Worm (Caenorhabditis elegans): Measurements from ENCODE around the gene btb-10.

btb-10 gene

DNA sequence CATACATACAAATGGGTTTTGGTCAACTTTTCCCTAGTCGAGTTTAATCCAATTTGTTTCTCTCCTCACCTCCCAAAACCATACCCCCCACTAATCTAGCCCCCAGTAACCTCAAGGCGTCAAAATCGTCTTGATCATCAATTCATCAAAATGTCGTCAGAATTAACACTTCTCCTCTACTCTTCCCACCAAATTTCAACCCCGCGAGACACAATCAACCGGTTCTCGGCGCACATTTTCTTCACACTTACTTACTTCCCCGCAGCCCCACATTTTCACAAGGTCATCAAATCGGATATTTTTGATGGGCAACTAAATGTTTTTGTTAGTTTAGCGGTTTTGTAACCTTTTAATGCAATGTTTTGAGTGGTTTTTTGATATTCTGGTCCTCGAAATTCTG lies 30.1 kb upstream of the btb-10 start:
- no peak for TF ChIP-seq fax-1 (tag; optimal IDR thresholded peaks at IDR 0.05)
- TF ChIP-seq nhr-11 (tag; optimal IDR thresholded peaks at IDR 0.05): no peak
- no peak for TF ChIP-seq hlh-8 (tag; optimal IDR thresholded peaks at IDR 0.05)
- no peak for TF ChIP-seq pat-9 (tag; optimal IDR thresholded peaks at IDR 0.05)
- TF ChIP-seq pha-2 (tag; optimal IDR thresholded peaks at IDR 0.05): no peak
- no peak for TF ChIP-seq che-1 (tag; optimal IDR thresholded peaks at IDR 0.05)
- TF ChIP-seq K02D7.2 (tag; optimal IDR thresholded peaks at IDR 0.05): no peak
- TF ChIP-seq tbx-2 (tag; optimal IDR thresholded peaks at IDR 0.05): no peak
- no peak for TF ChIP-seq ceh-31 (tag; optimal IDR thresholded peaks at IDR 0.05)
- no peak for TF ChIP-seq ceh-22 (tag; optimal IDR thresholded peaks at IDR 0.05)
- TF ChIP-seq hlh-13 (GFP tag; optimal IDR thresholded peaks at IDR 0.05): no peak
- no peak for TF ChIP-seq dve-1 (tag; optimal IDR thresholded peaks at IDR 0.05)
- TF ChIP-seq dmd-4 (tag; optimal IDR thresholded peaks at IDR 0.05; ENCODE audit: borderline replicate concordance): no peak
- TF ChIP-seq sdc-2 (tag; optimal IDR thresholded peaks at IDR 0.05): no peak
- no peak for TF ChIP-seq pag-3 (tag; optimal IDR thresholded peaks at IDR 0.05; ENCODE audit: borderline replicate concordance)
- no peak for TF ChIP-seq ets-4 (tag; optimal IDR thresholded peaks at IDR 0.05)
- no peak for TF ChIP-seq tbx-7 (tag; optimal IDR thresholded peaks at IDR 0.05)

DNA sequence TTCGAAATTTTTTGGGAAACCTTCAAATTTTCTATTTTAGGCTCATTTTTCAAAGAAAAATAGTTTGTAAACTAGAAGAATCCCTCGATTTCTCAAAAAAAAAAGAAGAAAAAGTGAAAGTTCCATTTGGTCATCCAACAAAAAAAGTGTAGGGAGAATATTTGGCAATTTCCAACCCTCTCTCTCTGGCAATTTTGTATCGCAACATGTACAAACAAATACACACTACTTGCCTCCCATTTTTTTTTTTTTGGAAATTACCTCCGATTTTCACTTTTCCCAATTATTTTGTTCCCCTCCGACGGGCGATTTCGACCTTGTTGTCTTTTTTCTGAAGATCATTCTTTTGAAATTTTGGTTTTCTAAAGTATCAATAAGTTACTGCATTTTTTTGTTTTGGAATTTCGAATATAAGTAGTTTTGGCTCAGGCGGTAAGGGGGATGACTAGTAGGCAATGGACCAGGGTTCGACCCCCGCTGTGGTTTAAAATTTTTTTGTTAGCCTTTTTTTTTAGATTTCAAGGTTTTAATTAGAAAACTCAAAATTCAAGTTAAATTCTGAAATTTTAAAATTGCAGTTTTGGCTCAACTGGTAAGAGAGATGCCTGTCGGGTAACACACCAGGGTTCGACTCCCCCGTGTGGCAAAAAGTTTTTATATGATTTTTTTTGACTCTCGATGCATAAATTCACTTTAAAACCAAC lies 28.1 kb upstream of the btb-10 start:
- TF ChIP-seq ceh-45 (GFP tag; IDR thresholded peaks at IDR 0.05) (no peak), odd-2 (tag; optimal IDR thresholded peaks at IDR 0.05) (no peak), ceh-30 (tag; optimal IDR thresholded peaks at IDR 0.05) (no peak), pha-4 (tag; optimal IDR thresholded peaks at IDR 0.05) (no peak), ceh-14 (tag; optimal IDR thresholded peaks at IDR 0.05) (no peak), fkh-6 (tag; optimal IDR thresholded peaks at IDR 0.05) (no peak), T23F11.4 (GFP tag; optimal IDR thresholded peaks at IDR 0.05) (no peak), Y22D7AL.16 (tag; optimal IDR thresholded peaks at IDR 0.05) (no peak), K09A11.1 (tag; optimal IDR thresholded peaks at IDR 0.05; ENCODE audit: insufficient read depth) (no peak), ref-2 (tag; optimal IDR thresholded peaks at IDR 0.05) (no peak), sox-4 (tag; optimal IDR thresholded peaks at IDR 0.05) (no peak), hlh-30 (tag; optimal IDR thresholded peaks at IDR 0.05; ENCODE audit: insufficient read depth) (no peak), lin-11 (tag; optimal IDR thresholded peaks at IDR 0.05) (no peak), F13H6.1 (tag; optimal IDR thresholded peaks at IDR 0.05) (no peak), ets-4 (tag; optimal IDR thresholded peaks at IDR 0.05) (no peak), pqm-1 (tag; optimal IDR thresholded peaks at IDR 0.05) (no peak), rnt-1 (tag; optimal IDR thresholded peaks at IDR 0.05) (no peak), unc-55 (GFP tag; optimal IDR thresholded peaks at IDR 0.05) (no peak), unc-42 (tag; optimal IDR thresholded peaks at IDR 0.05) (no peak)

DNA sequence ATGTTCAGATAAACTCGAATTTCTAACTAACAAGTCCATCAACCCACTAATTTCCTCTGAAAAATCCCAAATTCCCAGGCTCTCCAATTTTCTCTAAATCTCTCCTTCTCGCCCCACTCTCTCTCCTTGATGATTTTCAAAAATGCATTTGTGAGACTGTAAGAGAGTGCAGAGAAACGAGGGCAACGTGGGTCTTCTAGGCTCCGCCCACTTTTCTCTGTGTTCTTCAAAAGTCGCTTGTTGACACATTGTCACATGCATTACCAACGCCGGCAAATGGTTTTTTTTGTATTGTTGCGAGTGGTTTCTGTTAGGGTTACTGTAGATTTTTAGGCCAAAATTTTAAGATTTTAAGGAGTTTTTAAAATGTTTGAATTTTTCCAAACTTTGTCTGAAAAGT lies 25.9 kb upstream of the btb-10 start:
- TF ChIP-seq pag-3 (tag; optimal IDR thresholded peaks at IDR 0.05; ENCODE audit: borderline replicate concordance): no peak

DNA sequence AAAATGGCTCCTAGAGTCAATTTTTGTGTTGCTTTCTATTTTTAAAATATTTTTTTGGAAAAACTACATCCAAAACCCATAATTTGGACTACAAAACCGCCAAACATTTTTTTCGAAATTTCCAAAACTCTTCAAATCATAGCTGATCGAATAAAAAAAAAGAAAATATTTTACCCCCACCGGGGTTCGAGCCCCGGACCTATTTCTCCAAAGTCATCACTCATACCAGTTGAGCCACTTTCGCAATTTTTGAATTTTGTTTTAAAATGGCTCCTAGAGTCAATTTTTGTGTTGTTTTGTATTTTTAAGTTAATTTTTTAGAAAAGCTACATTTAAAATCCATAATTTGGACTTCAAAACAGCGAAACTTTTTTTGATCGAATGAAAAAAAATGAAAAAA lies 24.9 kb upstream of the btb-10 start:
- TF ChIP-seq hlh-13 (GFP tag; optimal IDR thresholded peaks at IDR 0.05) (no peak), K02D7.2 (tag; optimal IDR thresholded peaks at IDR 0.05) (no peak), ama-1 (optimal IDR thresholded peaks at IDR 0.05) (no peak), ztf-16 (tag; optimal IDR thresholded peaks at IDR 0.05) (no peak), ceh-14 (tag; optimal IDR thresholded peaks at IDR 0.05) (no peak), unc-86 (tag; optimal IDR thresholded peaks at IDR 0.05) (no peak), elt-2 (tag; optimal IDR thresholded peaks at IDR 0.05) (no peak), tbx-2 (tag; optimal IDR thresholded peaks at IDR 0.05) (no peak), hlh-30 (tag; optimal IDR thresholded peaks at IDR 0.05; ENCODE audit: insufficient read depth) (no peak), nhr-232 (tag; optimal IDR thresholded peaks at IDR 0.05) (no peak), rnt-1 (tag; optimal IDR thresholded peaks at IDR 0.05) (no peak), pqm-1 (tag; optimal IDR thresholded peaks at IDR 0.05) (no peak), unc-55 (GFP tag; optimal IDR thresholded peaks at IDR 0.05) (no peak), odd-2 (tag; optimal IDR thresholded peaks at IDR 0.05) (no peak), C08G9.2 (tag; optimal IDR thresholded peaks at IDR 0.05) (no peak)
